Worm (Caenorhabditis elegans) whole organism, early embryonic: Measurements from ENCODE around the gene C25H3.3.

ENCODE experiments used
- B0310.2 ChIP-seq: sonication (generic microtip); optimal IDR thresholded peaks from 2 replicates; lab custom pipeline; 2016; ENCODE audit warnings: mild to moderate bottlenecking, missing genetic modification characterization, missing compliant biosample characterization
- aly-1 ChIP-seq: sonication (generic microtip); optimal IDR thresholded peaks from 2 replicates; lab custom pipeline; 2016; ENCODE audit warnings: missing genetic modification characterization, missing compliant biosample characterization
- ama-1 ChIP-seq: fragments of 150-350 bp; optimal IDR thresholded peaks from 2 replicates; lab custom pipeline; 2014
- ceh-13 ChIP-seq: fragments of 200-800 bp; sonication (Bioruptor generic); optimal IDR thresholded peaks from 2 replicates; lab custom pipeline; 2018; ENCODE audit warnings: mild to moderate bottlenecking, missing genetic modification characterization, missing compliant biosample characterization
- ceh-36 ChIP-seq: sonication (generic microtip); optimal IDR thresholded peaks from 2 replicates; lab custom pipeline; 2016; ENCODE audit warnings: missing genetic modification characterization, inconsistent platforms, missing compliant biosample characterization
- flt-1 ChIP-seq: fragments of 200-800 bp; sonication (Bioruptor generic); IDR thresholded peaks from 2 replicates; pipeline ENCODE4 v1.3.6; 2022; ENCODE audit warnings: missing genetic modification characterization, missing compliant biosample characterization
- hmbx-1 ChIP-seq: sonication (generic microtip); optimal IDR thresholded peaks from 2 replicates; lab custom pipeline; 2016; ENCODE audit warnings: mild to moderate bottlenecking, missing genetic modification characterization, missing compliant biosample characterization
- hmg-4 ChIP-seq: fragments of 200-800 bp; sonication (Bioruptor generic); optimal IDR thresholded peaks from 2 replicates; lab custom pipeline; 2018; ENCODE audit warnings: mild to moderate bottlenecking, missing genetic modification characterization, missing compliant biosample characterization
- hnd-1 ChIP-seq: sonication (generic microtip); optimal IDR thresholded peaks from 2 replicates; lab custom pipeline; 2016; ENCODE audit warnings: missing genetic modification characterization, missing compliant biosample characterization
- pes-1 ChIP-seq: fragments of 200-800 bp; sonication (Bioruptor generic); IDR thresholded peaks from 2 replicates; pipeline ENCODE4 v1.3.6; 2022; ENCODE audit warnings: missing genetic modification reagents, missing genetic modification characterization, missing compliant biosample characterization
- scrt-1 ChIP-seq: fragments of 200-800 bp; sonication (Bioruptor generic); IDR thresholded peaks from 2 replicates; pipeline ENCODE4 v1.3.6; 2022; ENCODE audit warnings: missing genetic modification characterization, missing compliant biosample characterization
- sea-1 ChIP-seq: fragments of 200-800 bp; sonication (Bioruptor generic); conservative IDR thresholded peaks from 2 replicates; pipeline ENCODE4 v1.3.6; 2022; ENCODE audit warnings: missing genetic modification characterization, missing compliant biosample characterization
- tbx-11 ChIP-seq: fragments of 200-800 bp; sonication (Bioruptor generic); IDR thresholded peaks from 2 replicates; pipeline ENCODE4 v1.3.6; 2022; ENCODE audit warnings: missing genetic modification characterization, missing compliant biosample characterization
- tbx-37 ChIP-seq: fragments of 200-800 bp; sonication (Bioruptor generic); conservative IDR thresholded peaks from 2 replicates; pipeline ENCODE4 v1.3.6; 2022; ENCODE audit warnings: missing genetic modification reagents, missing genetic modification characterization, missing compliant biosample characterization
- tra-4 ChIP-seq: sonication (generic microtip); optimal IDR thresholded peaks from 2 replicates; lab custom pipeline; 2017; ENCODE audit warnings: missing genetic modification characterization, missing compliant biosample characterization

The C25H3.3 gene

DNA sequence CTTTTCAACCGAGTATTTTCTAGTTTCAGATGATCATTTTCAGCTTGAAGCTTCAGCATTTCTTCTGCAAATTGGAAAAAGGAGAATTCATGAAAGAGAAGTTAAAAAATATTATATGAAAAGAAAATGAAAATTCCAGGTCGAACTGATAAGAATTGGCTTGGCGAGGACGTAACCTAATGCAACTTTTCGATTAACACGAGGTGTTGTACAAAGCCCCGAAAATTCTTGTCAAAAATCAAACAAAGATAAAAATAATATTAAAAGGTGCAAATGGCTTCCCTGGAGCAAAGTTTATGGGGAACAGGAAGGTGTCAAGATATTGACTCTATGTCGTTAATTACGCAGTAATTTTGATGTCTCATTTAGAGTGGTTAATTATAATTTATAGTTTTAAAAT, 50.3 kb downstream of the C25H3.3 start:
- TF ChIP-seq pes-1 (GFP tag; lab: Robert Waterston, UW) (no peak), tbx-37 (no peak), hmg-4 (GFP tag; lab: Kevin White, UChicago) (no peak), ama-1 (lab: Kevin White, UChicago) (no peak), B0310.2 (tag; lab: Kevin White, UChicago) (no peak), flt-1 (no peak), hnd-1 (tag; lab: Kevin White, UChicago) (no peak), ceh-36 (tag; lab: Kevin White, UChicago) (no peak), sea-1 (GFP tag; lab: Robert Waterston, UW) (no peak), tra-4 (tag; lab: Kevin White, UChicago) (no peak), aly-1 (tag; lab: Kevin White, UChicago) (no peak), tbx-11 (GFP tag; lab: Robert Waterston, UW) (no peak), hmbx-1 (tag; lab: Kevin White, UChicago) (no peak), scrt-1 (GFP tag; lab: Robert Waterston, UW) (no peak), ceh-13 (no peak)
